Worm (Caenorhabditis elegans) whole organism, midembryonic: ENCODE results near the gene smex-1.

Experiments used
- T22C8.4 ChIP-seq: fragments of 200-800 bp; sonication (Bioruptor generic); IDR thresholded peaks from 2 replicates; pipeline ENCODE4 v1.3.6; 2022; ENCODE audit warnings: missing genetic modification characterization, missing compliant biosample characterization
- cog-1 ChIP-seq: sonication (generic microtip); optimal IDR thresholded peaks from 2 replicates; lab custom pipeline; 2016; ENCODE audit warnings: missing genetic modification characterization, missing compliant biosample characterization
- flt-1 ChIP-seq: fragments of 200-800 bp; sonication (Bioruptor generic); IDR thresholded peaks from 2 replicates; pipeline ENCODE4 v1.3.6; 2022; ENCODE audit warnings: missing genetic modification characterization, missing compliant biosample characterization
- klf-2 ChIP-seq: fragments of 200-800 bp; sonication (Bioruptor generic); conservative IDR thresholded peaks from 2 replicates; pipeline ENCODE4 v1.3.6; 2022; ENCODE audit warnings: missing genetic modification reagents, missing genetic modification characterization, missing compliant biosample characterization
- med-1 ChIP-seq: sonication (generic microtip); optimal IDR thresholded peaks from 2 replicates; lab custom pipeline; 2017; ENCODE audit warnings: missing genetic modification characterization, mild to moderate bottlenecking, missing compliant biosample characterization, antibody characterized with exemption, missing genetic modification reagents; ENCODE audit not compliant: insufficient read depth
- ref-1 ChIP-seq: fragments of 200-800 bp; sonication (Bioruptor generic); conservative IDR thresholded peaks from 2 replicates; pipeline ENCODE4 v1.3.6; 2022; ENCODE audit warnings: missing genetic modification reagents, missing genetic modification characterization, missing compliant biosample characterization
- tab-1 ChIP-seq: fragments of 200-800 bp; sonication (Bioruptor generic); IDR thresholded peaks from 2 replicates; pipeline ENCODE4 v1.3.6; 2022; ENCODE audit warnings: missing genetic modification characterization, missing compliant biosample characterization
- ztf-23 ChIP-seq: fragments of 200-800 bp; sonication (Bioruptor generic); IDR thresholded peaks from 2 replicates; pipeline ENCODE4 v1.3.6; 2022; ENCODE audit warnings: missing genetic modification reagents, missing genetic modification characterization, missing compliant biosample characterization
- ztf-29 ChIP-seq: fragments of 200-800 bp; sonication (Bioruptor generic); IDR thresholded peaks from 2 replicates; pipeline ENCODE4 v1.3.6; 2022; ENCODE audit warnings: missing genetic modification reagents, missing genetic modification characterization, missing compliant biosample characterization

The smex-1 gene

DNA sequence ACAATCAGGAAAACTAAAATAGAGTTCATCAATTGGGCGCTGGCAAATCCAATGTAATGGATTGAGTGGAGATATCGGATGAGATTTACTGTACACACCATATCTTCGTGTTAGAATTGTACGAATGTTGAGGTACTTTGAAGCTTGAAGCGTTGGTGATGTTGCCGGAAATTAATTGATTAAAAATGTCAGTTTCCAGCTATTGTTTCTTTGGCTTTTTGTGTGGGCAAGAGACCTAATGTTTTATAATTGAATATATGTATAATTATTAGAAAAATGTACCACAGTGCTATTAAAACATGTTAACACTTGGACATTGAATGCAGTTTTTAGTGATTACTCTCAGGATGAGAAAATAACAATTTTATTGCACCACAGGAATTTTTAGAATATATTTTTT, 16.9 kb downstream of the smex-1 start, which contains the start of gene str-136:
Gene str-136 (minus strand): TSS at position 101 of the 400 bp plus-strand sequence.
- no peak for TF ChIP-seq T22C8.4
- no peak for TF ChIP-seq ref-1 (GFP tag; lab: Robert Waterston, UW)
- TF ChIP-seq klf-2 (GFP tag; lab: Robert Waterston, UW) = no peak
- TF ChIP-seq cog-1 (tag; lab: Kevin White, UChicago) = no peak
- TF ChIP-seq ztf-29 = no peak
- no peak for TF ChIP-seq med-1 (GFP tag; lab: Kevin White, UChicago)
- no peak for TF ChIP-seq flt-1 (GFP tag; lab: Robert Waterston, UW)
- no peak for TF ChIP-seq tab-1 (GFP tag; lab: Robert Waterston, UW)
- TF ChIP-seq ztf-23 (GFP tag; lab: Robert Waterston, UW) = no peak

DNA sequence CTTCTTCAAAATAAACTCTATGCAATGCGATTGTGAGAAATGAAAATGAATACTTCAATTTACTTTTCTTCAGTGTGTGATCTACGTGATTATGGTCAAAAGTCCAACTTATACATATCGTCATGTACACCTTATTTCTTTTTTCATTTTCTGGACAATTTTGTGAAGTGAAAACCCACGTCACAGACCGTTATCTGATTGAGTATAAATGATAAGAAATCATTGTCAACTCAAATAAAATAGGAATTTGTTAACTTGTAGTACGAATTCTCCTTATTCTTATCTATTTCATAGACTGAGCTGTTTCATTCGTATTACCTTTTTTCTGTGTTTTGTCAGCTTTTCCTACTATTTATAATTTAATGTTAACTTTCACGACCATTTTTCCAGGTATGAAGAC, 23.8 kb downstream of the smex-1 start, which contains the start of gene asp-5:
Gene asp-5 (plus strand): TSS at position 391 of the 400 bp plus-strand sequence.
- TF ChIP-seq cog-1 (tag; lab: Kevin White, UChicago) = no peak
- no peak for TF ChIP-seq med-1 (GFP tag; lab: Kevin White, UChicago)
- no peak for TF ChIP-seq ref-1 (GFP tag; lab: Robert Waterston, UW)

DNA sequence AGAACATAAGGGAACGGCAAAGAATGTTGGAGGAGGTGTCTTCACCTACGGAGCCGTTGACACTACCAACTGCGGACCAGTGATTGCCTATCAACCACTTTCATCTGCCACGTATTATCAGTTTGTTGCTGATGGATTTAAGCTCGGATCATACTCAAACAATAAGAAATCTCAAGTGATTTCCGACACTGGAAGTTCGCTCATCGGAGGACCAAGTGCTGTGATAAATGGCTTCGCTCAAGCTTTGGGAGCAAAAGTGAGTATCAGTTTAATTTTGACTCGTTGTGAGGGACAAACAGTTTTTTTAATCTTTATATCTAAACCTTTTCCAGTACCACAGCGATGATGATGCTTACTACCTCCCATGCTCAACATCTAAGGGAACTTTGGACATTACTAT, 24.4 kb downstream of the smex-1 start:
- TF ChIP-seq ref-1 (GFP tag; lab: Robert Waterston, UW) (no peak), med-1 (GFP tag; lab: Kevin White, UChicago) (no peak), klf-2 (GFP tag; lab: Robert Waterston, UW) (no peak)

DNA sequence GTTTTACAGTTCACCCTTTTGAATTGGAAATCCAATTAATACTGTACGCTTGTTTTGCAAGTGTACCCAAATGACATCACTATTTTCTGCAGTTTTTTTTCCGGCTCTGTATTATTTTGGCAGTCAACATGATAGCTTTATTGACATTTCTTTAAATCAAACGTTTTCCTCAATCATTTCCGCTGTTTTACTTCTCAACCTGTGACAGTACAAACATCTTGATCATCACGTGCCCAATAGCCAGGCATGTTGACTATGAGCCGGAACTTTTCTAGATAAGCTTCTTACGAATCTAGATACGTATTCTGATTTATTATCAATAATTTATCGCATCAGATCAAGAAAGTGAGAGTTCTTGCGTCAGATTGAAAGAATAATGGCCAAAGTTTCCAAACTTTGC, 25.9 kb downstream of the smex-1 start:
- TF ChIP-seq cog-1 (tag; lab: Kevin White, UChicago) (no peak), med-1 (GFP tag; lab: Kevin White, UChicago) (no peak), T22C8.4 (no peak), ref-1 (GFP tag; lab: Robert Waterston, UW) (no peak), klf-2 (GFP tag; lab: Robert Waterston, UW) (no peak), ztf-29 (no peak), ztf-23 (GFP tag; lab: Robert Waterston, UW) (no peak), flt-1 (GFP tag; lab: Robert Waterston, UW) (no peak), tab-1 (GFP tag; lab: Robert Waterston, UW) (no peak)

DNA sequence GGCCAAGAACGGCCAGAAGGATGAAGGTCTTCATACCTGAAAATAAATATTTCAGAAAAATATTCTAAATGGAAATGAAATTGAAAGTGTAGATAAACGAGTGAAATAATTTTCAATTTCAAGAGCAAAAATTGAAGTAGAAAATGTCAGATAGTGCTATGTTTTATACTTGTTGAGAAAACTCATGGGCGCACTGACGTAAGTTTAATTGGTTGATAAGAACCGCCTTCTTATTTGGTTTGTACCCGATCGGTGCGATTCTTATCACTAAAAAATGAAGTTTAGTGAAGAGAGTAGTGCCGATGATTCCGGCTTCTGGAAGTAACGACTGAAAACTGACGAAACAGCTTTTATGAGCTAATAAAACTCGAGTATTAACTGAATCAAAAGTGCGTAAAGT, 26.9 kb downstream of the smex-1 start, which contains the start of the genes asp-6 and asp-12:
Gene asp-6 (minus strand): TSS at position 36 of the 400 bp plus-strand sequence.
Gene asp-12 (plus strand): TSS at position 309 of the 400 bp plus-strand sequence.
- no peak for TF ChIP-seq med-1 (GFP tag; lab: Kevin White, UChicago)

DNA sequence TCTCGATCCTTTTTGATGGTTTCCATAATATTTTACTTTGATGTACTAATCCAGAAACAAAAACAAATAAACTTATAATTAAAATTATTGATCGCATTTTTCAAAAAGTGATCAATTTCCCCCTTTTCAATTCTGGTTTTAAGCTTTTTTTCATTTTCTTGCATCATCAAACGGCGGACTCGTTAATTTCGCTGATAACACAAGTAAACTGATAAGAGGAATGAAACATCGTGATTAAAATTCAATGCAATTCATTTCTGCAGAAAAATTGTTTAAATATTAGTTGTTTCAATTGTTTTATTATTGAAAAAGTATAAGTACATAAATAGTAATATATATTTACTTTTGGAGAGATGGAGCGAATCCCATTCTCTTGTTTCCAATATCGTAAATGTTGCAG, 28.5 kb downstream of the smex-1 start:
- TF ChIP-seq ref-1 (GFP tag; lab: Robert Waterston, UW) = no peak
- TF ChIP-seq ztf-29 = no peak
- no peak for TF ChIP-seq T22C8.4
- TF ChIP-seq med-1 (GFP tag; lab: Kevin White, UChicago) = no peak
- no peak for TF ChIP-seq klf-2 (GFP tag; lab: Robert Waterston, UW)
- TF ChIP-seq cog-1 (tag; lab: Kevin White, UChicago) = no peak
- TF ChIP-seq ztf-23 (GFP tag; lab: Robert Waterston, UW) = no peak
- no peak for TF ChIP-seq flt-1 (GFP tag; lab: Robert Waterston, UW)
- TF ChIP-seq tab-1 (GFP tag; lab: Robert Waterston, UW) = no peak

DNA sequence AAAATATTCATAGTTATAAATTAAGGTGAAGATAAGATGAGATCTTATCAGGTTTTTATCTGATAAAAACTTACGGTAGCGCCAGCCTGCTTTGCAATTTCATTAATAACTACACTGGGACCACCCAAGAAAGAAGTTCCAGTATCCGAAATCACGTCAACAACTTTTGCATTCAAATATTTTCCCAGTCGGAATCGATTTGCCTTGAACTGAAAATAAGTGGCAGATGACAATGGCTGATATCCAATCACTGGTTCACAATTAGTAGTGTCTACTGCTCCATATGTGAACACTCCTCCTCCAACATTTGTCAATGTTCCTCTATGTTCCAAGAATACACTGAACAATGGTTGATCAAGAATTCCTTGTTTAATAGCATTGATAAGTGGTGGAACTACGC, 29.5 kb downstream of the smex-1 start, which contains the start of gene F21F8.5:
Gene F21F8.5 (minus strand): TSS at position 101 of the 400 bp plus-strand sequence.
- TF ChIP-seq klf-2 (GFP tag; lab: Robert Waterston, UW) = no peak
- TF ChIP-seq tab-1 (GFP tag; lab: Robert Waterston, UW) = no peak
- TF ChIP-seq T22C8.4 = no peak
- TF ChIP-seq ztf-23 (GFP tag; lab: Robert Waterston, UW) = no peak
- no peak for TF ChIP-seq med-1 (GFP tag; lab: Kevin White, UChicago)
- TF ChIP-seq ref-1 (GFP tag; lab: Robert Waterston, UW) = no peak
- no peak for TF ChIP-seq cog-1 (tag; lab: Kevin White, UChicago)
- TF ChIP-seq ztf-29 = no peak
- no peak for TF ChIP-seq flt-1 (GFP tag; lab: Robert Waterston, UW)

DNA sequence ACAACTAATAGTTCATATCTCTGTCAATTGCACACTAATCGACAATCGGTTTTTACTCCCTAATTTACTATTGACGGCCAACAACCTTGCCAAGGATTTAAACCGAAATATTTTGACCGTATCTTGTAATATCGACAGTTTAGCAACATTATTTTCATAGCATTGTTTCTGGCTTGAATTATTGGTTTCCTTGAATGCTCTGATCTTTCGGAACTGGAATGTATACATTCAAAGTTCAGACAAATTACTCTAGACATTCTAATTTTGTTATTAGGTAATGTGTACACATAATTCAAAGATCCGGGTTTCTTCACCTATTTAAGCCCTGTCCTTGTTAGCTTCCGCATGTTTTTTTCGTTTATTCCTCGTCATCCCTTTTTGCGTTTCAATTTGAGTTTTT, 31.8 kb downstream of the smex-1 start, which contains the start of gene C16D9.9:
Gene C16D9.9 (plus strand): TSS at position 301 of the 400 bp plus-strand sequence.
- no peak for TF ChIP-seq klf-2 (GFP tag; lab: Robert Waterston, UW)
- TF ChIP-seq cog-1 (tag; lab: Kevin White, UChicago) = no peak
- TF ChIP-seq tab-1 (GFP tag; lab: Robert Waterston, UW) = no peak
- TF ChIP-seq ref-1 (GFP tag; lab: Robert Waterston, UW) = no peak

DNA sequence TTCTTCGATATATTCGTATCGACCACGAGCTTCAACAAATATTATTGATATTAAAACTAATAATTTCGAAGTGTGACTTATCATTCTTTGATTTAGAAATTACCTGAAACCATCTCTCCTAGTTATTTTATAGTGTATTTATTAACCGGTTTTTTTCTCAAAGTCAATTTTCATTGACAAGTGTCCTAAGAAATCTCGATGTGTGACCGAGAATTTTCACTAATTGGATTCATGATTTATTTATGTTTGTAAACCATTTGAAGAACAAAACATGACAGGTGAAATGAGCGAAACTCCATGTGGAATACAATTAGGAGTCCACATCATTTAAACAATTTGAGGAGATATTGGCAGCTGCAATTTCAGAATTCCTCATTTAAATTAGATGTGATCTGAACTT, 32.3 kb downstream of the smex-1 start, which contains the start of gene C16D9.8:
Gene C16D9.8 (minus strand): TSS at position 101 of the 400 bp plus-strand sequence.
- no peak for TF ChIP-seq med-1 (GFP tag; lab: Kevin White, UChicago)
- no peak for TF ChIP-seq tab-1 (GFP tag; lab: Robert Waterston, UW)
- no peak for TF ChIP-seq flt-1 (GFP tag; lab: Robert Waterston, UW)
- no peak for TF ChIP-seq ztf-29
- TF ChIP-seq ref-1 (GFP tag; lab: Robert Waterston, UW) = no peak
- no peak for TF ChIP-seq klf-2 (GFP tag; lab: Robert Waterston, UW)
- TF ChIP-seq T22C8.4 = no peak
- no peak for TF ChIP-seq ztf-23 (GFP tag; lab: Robert Waterston, UW)

DNA sequence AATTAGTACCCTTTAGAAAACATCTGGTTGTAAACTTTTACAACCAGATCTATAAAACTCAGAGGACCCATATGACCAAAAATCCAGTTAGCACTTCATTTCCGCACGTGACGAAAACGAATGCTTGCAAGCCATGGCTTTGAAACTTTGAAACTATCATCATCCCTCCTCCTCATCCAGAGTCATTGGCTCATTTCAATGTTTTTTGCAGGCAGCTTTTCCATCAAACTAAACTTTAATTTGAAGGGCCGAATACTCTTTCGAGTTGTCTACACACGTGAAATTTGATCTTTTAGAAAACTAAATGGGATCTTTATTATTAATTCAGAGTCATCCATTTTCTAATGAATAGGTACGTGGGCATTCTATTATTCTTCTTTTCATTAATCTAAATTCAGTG, 33.6 kb downstream of the smex-1 start:
- TF ChIP-seq ztf-23 (GFP tag; lab: Robert Waterston, UW) (no peak), flt-1 (GFP tag; lab: Robert Waterston, UW) (no peak), ref-1 (GFP tag; lab: Robert Waterston, UW) (no peak), cog-1 (tag; lab: Kevin White, UChicago) (no peak), klf-2 (GFP tag; lab: Robert Waterston, UW) (no peak), tab-1 (GFP tag; lab: Robert Waterston, UW) (no peak), T22C8.4 (no peak), ztf-29 (no peak), med-1 (GFP tag; lab: Kevin White, UChicago) (no peak)
